Worm (Caenorhabditis elegans): ENCODE results near the gene srh-62.

ce11 chrV:433898-434297 is 31.0 kb upstream of the srh-62 start, which contains the start of gene B0554.2:
- TF ChIP-seq fkh-10 (GFP tag; optimal IDR thresholded peaks at IDR 0.05) (no peak), dpl-1 (GFP tag; optimal IDR thresholded peaks at IDR 0.05) (no peak), zip-2 (tag; optimal IDR thresholded peaks at IDR 0.05) (no peak), nhr-11 (tag; optimal IDR thresholded peaks at IDR 0.05) (no peak), ZK546.5 (tag; optimal IDR thresholded peaks at IDR 0.05) (no peak), lin-15B (tag; optimal IDR thresholded peaks at IDR 0.05) (no peak), ama-1 (optimal IDR thresholded peaks at IDR 0.05) (no peak), aha-1 (tag) (no peak), jun-1 (tag; optimal IDR thresholded peaks at IDR 0.05) (no peak), nhr-237 (tag; optimal IDR thresholded peaks at IDR 0.05) (no peak), daf-12 (tag; optimal IDR thresholded peaks at IDR 0.05) (no peak), Y105C5A.15 (GFP tag; IDR thresholded peaks at IDR 0.05) (no peak)
